Fruit fly (Drosophila melanogaster): Measurements from ENCODE around the gene CG9154.

CG9154 gene

dm6 chr2L:6068544-6069251 is 1.8 kb downstream of the CG9154 start, which contains the start of the genes CG9150 and Pfdn1 (continued):
- TF ChIP-seq tna (GFP tag; IDR thresholded peaks at IDR 0.05; ENCODE audit: partially characterized antibody) = peak; percentile 89
- peak; percentile 95 for TF ChIP-seq Dref (GFP tag; IDR thresholded peaks at IDR 0.05)
- TF ChIP-seq CG17912 (GFP tag; optimal IDR thresholded peaks at IDR 0.05) = no peak
- TF ChIP-seq ap (GFP tag; IDR thresholded peaks at IDR 0.05) = no peak
- TF ChIP-seq CG7963 (GFP tag; IDR thresholded peaks at IDR 0.05; ENCODE audit: partially characterized antibody) = peak; percentile 62; the same call in 2 of the 3 replicates
- peak; percentile 79 for TF ChIP-seq sna (GFP tag; IDR thresholded peaks at IDR 0.05; ENCODE audit: partially characterized antibody)
- peak; percentile 82 for TF ChIP-seq Med (GFP tag)
- peak; percentile 93 for TF ChIP-seq sqz (GFP tag; optimal IDR thresholded peaks at IDR 0.05)
- TF ChIP-seq CG14860 (GFP tag; IDR thresholded peaks at IDR 0.05; ENCODE audit: partially characterized antibody) = peak; percentile 87
- TF ChIP-seq CG13624 (GFP tag; optimal IDR thresholded peaks at IDR 0.05) = peak; percentile 29
- peak; percentile 18 for TF ChIP-seq phol (tag; optimal IDR thresholded peaks at IDR 0.05)
- TF ChIP-seq MESR4 (GFP tag; optimal IDR thresholded peaks at IDR 0.05) = peak; percentile 62
- TF ChIP-seq mld (GFP tag; IDR thresholded peaks at IDR 0.05; ENCODE audit: partially characterized antibody) = peak; percentile 65; the same call in 2 of the 3 replicates
- TF ChIP-seq CG10267 (tag; optimal IDR thresholded peaks at IDR 0.05) = peak; percentile 21
- TF ChIP-seq zen (tag; optimal IDR thresholded peaks at IDR 0.05) = no peak
- TF ChIP-seq CG11695 (GFP tag; IDR thresholded peaks at IDR 0.05) = no peak
- peak; percentile 69 for TF ChIP-seq pzg (GFP tag; optimal IDR thresholded peaks at IDR 0.05)
- TF ChIP-seq Dll (GFP tag; IDR thresholded peaks at IDR 0.05; ENCODE audit: partially characterized antibody) = peak; percentile 89
- peak; percentile 34 for TF ChIP-seq tx (GFP tag; optimal IDR thresholded peaks at IDR 0.05)
- TF ChIP-seq gfzf (GFP tag; optimal IDR thresholded peaks at IDR 0.05) = peak; percentile 17
- TF ChIP-seq CG2120 (GFP tag; optimal IDR thresholded peaks at IDR 0.05) = peak; percentile 25
- TF ChIP-seq sens (GFP tag) = peak; percentile 71
- peak; percentile 35 for TF ChIP-seq CG1603 (tag; optimal IDR thresholded peaks at IDR 0.05)
- TF ChIP-seq Myb (GFP tag; optimal IDR thresholded peaks at IDR 0.05) = peak; percentile 68
- TF ChIP-seq nerfin-2 (GFP tag; IDR thresholded peaks at IDR 0.05; ENCODE audit: partially characterized antibody) = peak; percentile 85
- peak; percentile 60; the same call in 2 of the 3 replicates for TF ChIP-seq hb (GFP tag; IDR thresholded peaks at IDR 0.05; ENCODE audit: partially characterized antibody)
- TF ChIP-seq amos (GFP tag; IDR thresholded peaks at IDR 0.05; ENCODE audit: partially characterized antibody) = peak; percentile 92
- peak; percentile 12 for TF ChIP-seq CG9797 (GFP tag; optimal IDR thresholded peaks at IDR 0.05)
- no peak for TF ChIP-seq CG7745 (tag; optimal IDR thresholded peaks at IDR 0.05)
- no peak for TF ChIP-seq dmrt99B (tag; optimal IDR thresholded peaks at IDR 0.05)
- TF ChIP-seq bbx (GFP tag; IDR thresholded peaks at IDR 0.05; ENCODE audit: partially characterized antibody) = peak; percentile 91
- TF ChIP-seq trem (tag; optimal IDR thresholded peaks at IDR 0.05) = peak; percentile 26
- TF ChIP-seq CG12659 (GFP tag; optimal IDR thresholded peaks at IDR 0.05) = peak; percentile 6
- peak; percentile 12 for TF ChIP-seq nmo (GFP tag; optimal IDR thresholded peaks at IDR 0.05)
- peak; percentile 50 for TF ChIP-seq dm (GFP tag; optimal IDR thresholded peaks at IDR 0.05)
- TF ChIP-seq Atf3 (GFP tag; optimal IDR thresholded peaks at IDR 0.05) = no peak
- TF ChIP-seq CoRest (tag; optimal IDR thresholded peaks at IDR 0.05) = peak; percentile 20
- peak; percentile 85 for TF ChIP-seq CG6791 (GFP tag; IDR thresholded peaks at IDR 0.05; ENCODE audit: partially characterized antibody)
- peak; percentile 85 for TF ChIP-seq Doc3 (GFP tag; IDR thresholded peaks at IDR 0.05; ENCODE audit: partially characterized antibody)
- peak; percentile 90 for TF ChIP-seq Scr (GFP tag; IDR thresholded peaks at IDR 0.05; ENCODE audit: partially characterized antibody)
- TF ChIP-seq fd64A (GFP tag; optimal IDR thresholded peaks at IDR 0.05) = no peak
